Fruit fly (Drosophila melanogaster) whole organism, prepupa: ENCODE results near the gene sac.

Experiments used
- Blimp-1 ChIP-seq: fragments of 200-800 bp; sonication (Bioruptor generic); optimal IDR thresholded peaks from 3 replicates; lab custom pipeline; 2017; ENCODE audit warnings: missing biosample characterization, missing genetic modification characterization, mild to moderate bottlenecking, moderate library complexity, missing genetic modification reagents
- CG10631 ChIP-seq: fragments of 200-800 bp; sonication (Bioruptor generic); optimal IDR thresholded peaks from 2 replicates; lab custom pipeline; 2016; ENCODE audit warnings: missing biosample characterization, missing genetic modification characterization
- CG10669 ChIP-seq: fragments of 200-800 bp; sonication (Bioruptor generic); optimal IDR thresholded peaks from 3 replicates; lab custom pipeline; 2018; ENCODE audit warnings: missing biosample characterization, mild to moderate bottlenecking, missing genetic modification characterization, moderate library complexity
- CG11294 ChIP-seq: fragments of 200-800 bp; sonication (Bioruptor generic); IDR thresholded peaks from 2 replicates; pipeline ENCODE4 v1.3.6; 2022; ENCODE audit warnings: missing biosample characterization, missing genetic modification characterization
- CG11762 ChIP-seq: fragments of 200-800 bp; sonication (Bioruptor generic); optimal IDR thresholded peaks from 3 replicates; lab custom pipeline; 2016; ENCODE audit warnings: missing biosample characterization, missing genetic modification characterization; ENCODE audit not compliant: insufficient read depth
- CG11902 ChIP-seq: fragments of 200-800 bp; sonication (Bioruptor generic); optimal IDR thresholded peaks from 3 replicates; lab custom pipeline; 2016; ENCODE audit warnings: missing biosample characterization, missing genetic modification characterization
- CG15336 ChIP-seq: fragments of 200-800 bp; sonication (Bioruptor generic); IDR thresholded peaks from 2 replicates; pipeline ENCODE4 v1.3.6; 2022; ENCODE audit warnings: missing biosample characterization, missing genetic modification characterization
- CG1621 ChIP-seq: fragments of 200-800 bp; sonication (Bioruptor generic); optimal IDR thresholded peaks from 3 replicates; lab custom pipeline; 2018; ENCODE audit warnings: missing biosample characterization, mild to moderate bottlenecking, missing genetic modification characterization
- CG16779 ChIP-seq: fragments of 200-800 bp; sonication (Bioruptor generic); optimal IDR thresholded peaks from 3 replicates; lab custom pipeline; 2017; ENCODE audit warnings: missing biosample characterization, mild to moderate bottlenecking, missing genetic modification characterization
- CG3032 ChIP-seq: fragments of 200-800 bp; optimal IDR thresholded peaks from 2 replicates; lab custom pipeline; 2019; ENCODE audit warnings: missing biosample characterization, mild to moderate bottlenecking, missing genetic modification characterization, moderate library complexity
- CG31627 ChIP-seq: fragments of 200-800 bp; sonication (Bioruptor generic); optimal IDR thresholded peaks from 3 replicates; lab custom pipeline; 2016; ENCODE audit warnings: missing biosample characterization, missing genetic modification characterization
- CG32006 ChIP-seq: fragments of 200-800 bp; sonication (Bioruptor generic); optimal IDR thresholded peaks from 3 replicates; lab custom pipeline; 2017; ENCODE audit warnings: missing biosample characterization, mild to moderate bottlenecking, missing genetic modification characterization
- CG34406 ChIP-seq: fragments of 200-800 bp; sonication (Bioruptor generic); optimal IDR thresholded peaks from 3 replicates; lab custom pipeline; 2016; ENCODE audit warnings: missing biosample characterization, missing genetic modification characterization
- CG3919 ChIP-seq: fragments of 200-800 bp; sonication (Bioruptor generic); optimal IDR thresholded peaks from 3 replicates; lab custom pipeline; 2016; ENCODE audit warnings: missing biosample characterization, missing genetic modification characterization
- CG4318 ChIP-seq: fragments of 200-800 bp; sonication (Bioruptor generic); optimal IDR thresholded peaks from 3 replicates; lab custom pipeline; 2017; ENCODE audit warnings: missing biosample characterization, mild to moderate bottlenecking, missing genetic modification characterization
- CG6163 ChIP-seq: fragments of 200-800 bp; sonication (Bioruptor generic); IDR thresholded peaks from 3 replicates; pipeline ENCODE4 v1.3.6; 2022; ENCODE audit warnings: missing biosample characterization, missing genetic modification characterization
- CG6276 ChIP-seq: fragments of 200-800 bp; sonication (Bioruptor generic); optimal IDR thresholded peaks from 2 replicates; lab custom pipeline; 2017; ENCODE audit warnings: missing biosample characterization, mild to moderate bottlenecking, missing genetic modification characterization
- CG6808 ChIP-seq: fragments of 200-800 bp; sonication (Bioruptor generic); optimal IDR thresholded peaks from 3 replicates; lab custom pipeline; 2017; ENCODE audit warnings: missing biosample characterization, missing genetic modification characterization, mild to moderate bottlenecking, moderate library complexity, missing genetic modification reagents
- CG6854 ChIP-seq: fragments of 200-800 bp; sonication (Bioruptor generic); optimal IDR thresholded peaks from 2 replicates; lab custom pipeline; 2017; ENCODE audit warnings: missing biosample characterization, mild to moderate bottlenecking, missing genetic modification characterization
- CG8119 ChIP-seq: fragments of 200-800 bp; sonication (Bioruptor generic); IDR thresholded peaks from 3 replicates; pipeline ENCODE4 v1.3.6; 2022; ENCODE audit warnings: missing biosample characterization, missing genetic modification characterization
- CG8319 ChIP-seq: fragments of 200-800 bp; sonication (Bioruptor generic); optimal IDR thresholded peaks from 3 replicates; lab custom pipeline; 2016; ENCODE audit warnings: missing biosample characterization, missing genetic modification characterization
- CG9139 ChIP-seq: fragments of 200-800 bp; sonication (Bioruptor generic); optimal IDR thresholded peaks from 3 replicates; lab custom pipeline; 2017; ENCODE audit warnings: missing biosample characterization, mild to moderate bottlenecking, missing genetic modification characterization
- Eip75B ChIP-seq: fragments of 200-800 bp; sonication (Bioruptor generic); optimal IDR thresholded peaks from 3 replicates; lab custom pipeline; 2016; ENCODE audit warnings: missing biosample characterization, missing genetic modification characterization
- Eip78C ChIP-seq: fragments of 200-800 bp; sonication (Bioruptor generic); peaks from one replicate; lab custom pipeline; 2016; ENCODE audit warnings: missing biosample characterization, missing genetic modification characterization
- Eip93F ChIP-seq: fragments of 200-800 bp; sonication (Bioruptor generic); optimal IDR thresholded peaks from 2 replicates; lab custom pipeline; 2016; ENCODE audit warnings: missing biosample characterization, mild to moderate bottlenecking, missing genetic modification characterization
- Ets21C ChIP-seq: fragments of 200-800 bp; sonication (Bioruptor generic); optimal IDR thresholded peaks from 3 replicates; lab custom pipeline; 2016; ENCODE audit warnings: missing biosample characterization, missing genetic modification characterization
- Ets96B ChIP-seq: fragments of 200-800 bp; optimal IDR thresholded peaks from 2 replicates; lab custom pipeline; 2019; ENCODE audit warnings: missing biosample characterization, mild to moderate bottlenecking, missing genetic modification characterization, moderate library complexity
- Gug ChIP-seq: fragments of 200-800 bp; sonication (Bioruptor generic); IDR thresholded peaks from 2 replicates; pipeline ENCODE4 v1.3.6; 2022; ENCODE audit warnings: missing biosample characterization, missing genetic modification characterization
- Hr39 ChIP-seq: fragments of 200-800 bp; sonication (Bioruptor generic); optimal IDR thresholded peaks from 2 replicates; lab custom pipeline; 2016; ENCODE audit warnings: missing biosample characterization, missing genetic modification characterization
- Lpt ChIP-seq: fragments of 200-800 bp; sonication (Bioruptor generic); optimal IDR thresholded peaks from 3 replicates; lab custom pipeline; 2016; ENCODE audit warnings: missing biosample characterization, missing genetic modification characterization
- Met ChIP-seq: fragments of 200-800 bp; sonication (Bioruptor generic); optimal IDR thresholded peaks from 3 replicates; lab custom pipeline; 2016; ENCODE audit warnings: missing biosample characterization, missing genetic modification characterization
- OdsH ChIP-seq: fragments of 200-800 bp; sonication (Bioruptor generic); optimal IDR thresholded peaks from 3 replicates; lab custom pipeline; 2016; ENCODE audit warnings: missing biosample characterization, missing genetic modification characterization
- Smox ChIP-seq: fragments of 200-800 bp; sonication (Bioruptor generic); optimal IDR thresholded peaks from 3 replicates; lab custom pipeline; 2016; ENCODE audit warnings: missing biosample characterization, missing genetic modification characterization
- Sox102F ChIP-seq: fragments of 200-800 bp; sonication (Bioruptor generic); optimal IDR thresholded peaks from 2 replicates; lab custom pipeline; 2016; ENCODE audit warnings: missing biosample characterization, mild to moderate bottlenecking, missing genetic modification characterization
- Sox14 ChIP-seq: fragments of 200-800 bp; sonication (Bioruptor generic); optimal IDR thresholded peaks from 3 replicates; lab custom pipeline; 2016; ENCODE audit warnings: missing biosample characterization, missing genetic modification characterization
- Sox15 ChIP-seq: fragments of 200-800 bp; sonication (Bioruptor generic); optimal IDR thresholded peaks from 3 replicates; lab custom pipeline; 2016; ENCODE audit warnings: missing biosample characterization, missing genetic modification characterization
- achi ChIP-seq: fragments of 200-800 bp; sonication (Bioruptor generic); optimal IDR thresholded peaks from 3 replicates; lab custom pipeline; 2016; ENCODE audit warnings: missing biosample characterization, missing genetic modification characterization
- acj6 ChIP-seq: fragments of 200-800 bp; sonication (Bioruptor generic); optimal IDR thresholded peaks from 3 replicates; lab custom pipeline; 2016; ENCODE audit warnings: missing biosample characterization, missing genetic modification characterization
- cyc ChIP-seq: fragments of 200-800 bp; sonication (Bioruptor generic); optimal IDR thresholded peaks from 3 replicates; lab custom pipeline; 2016; ENCODE audit warnings: missing biosample characterization, missing genetic modification characterization
- dac ChIP-seq: fragments of 200-800 bp; sonication (Bioruptor generic); optimal IDR thresholded peaks from 2 replicates; lab custom pipeline; 2017; ENCODE audit warnings: missing biosample characterization, mild to moderate bottlenecking, missing genetic modification characterization
- dsx ChIP-seq: fragments of 200-800 bp; optimal IDR thresholded peaks from 3 replicates; lab custom pipeline; 2019; ENCODE audit warnings: missing biosample characterization, mild to moderate bottlenecking, missing genetic modification characterization, moderate library complexity; ENCODE audit not compliant: poor library complexity, severe bottlenecking
- eg ChIP-seq: fragments of 200-800 bp; sonication (Bioruptor generic); IDR thresholded peaks from 3 replicates; pipeline ENCODE4 v1.3.6; 2022; ENCODE audit warnings: missing biosample characterization, missing genetic modification characterization
- fd85E ChIP-seq: fragments of 200-800 bp; sonication (Bioruptor generic); optimal IDR thresholded peaks from 3 replicates; lab custom pipeline; 2016; ENCODE audit warnings: missing biosample characterization, missing genetic modification characterization
- fkh ChIP-seq: fragments of 200-800 bp; sonication (Bioruptor generic); optimal IDR thresholded peaks from 3 replicates; lab custom pipeline; 2017; ENCODE audit warnings: missing biosample characterization, mild to moderate bottlenecking, missing genetic modification characterization, moderate library complexity
- lz ChIP-seq: fragments of 200-800 bp; sonication (Bioruptor generic); optimal IDR thresholded peaks from 3 replicates; lab custom pipeline; 2016; ENCODE audit warnings: missing biosample characterization, missing genetic modification characterization
- net ChIP-seq: fragments of 200-800 bp; sonication (Bioruptor generic); optimal IDR thresholded peaks from 3 replicates; lab custom pipeline; 2016; ENCODE audit warnings: missing biosample characterization, missing genetic modification characterization
- pdm3 ChIP-seq: fragments of 200-800 bp; sonication (Bioruptor generic); optimal IDR thresholded peaks from 3 replicates; lab custom pipeline; 2016; ENCODE audit warnings: missing biosample characterization, missing genetic modification characterization
- salr ChIP-seq, 2 experiments: fragments of 200-800 bp; sonication (Bioruptor generic); optimal IDR thresholded peaks; 3 replicates each; lab custom pipeline; 2016 to 2018; ENCODE audit warnings: missing biosample characterization in 2 of 2, missing genetic modification characterization in 2 of 2, mild to moderate bottlenecking in 1 of 2
- svp ChIP-seq: fragments of 200-800 bp; sonication (Bioruptor generic); peaks from one replicate; lab custom pipeline; 2016; ENCODE audit warnings: missing biosample characterization, missing genetic modification characterization
- topi ChIP-seq: fragments of 200-800 bp; sonication (Bioruptor generic); optimal IDR thresholded peaks from 3 replicates; lab custom pipeline; 2016; ENCODE audit warnings: missing biosample characterization, missing genetic modification characterization
- vri ChIP-seq: fragments of 200-800 bp; sonication (Bioruptor generic); optimal IDR thresholded peaks from 3 replicates; lab custom pipeline; 2016; ENCODE audit warnings: missing biosample characterization, mild to moderate bottlenecking, missing genetic modification characterization

sac gene

dm6 chr3R:4453213-4453956 lies 27.2 kb upstream of the sac start:
- TF ChIP-seq CG8119 (peak; percentile 60; the same call in 1 of the 3 replicates), CG10669 (GFP tag; lab: Kevin White, UChicago) (no peak), salr (GFP tag; optimal IDR thresholded peaks at IDR 0.05; lab: Kevin White, UChicago) (no peak), Gug (no peak), Ets21C (GFP tag; lab: Kevin White, UChicago) (no peak), CG6854 (peak; percentile 84), CG11762 (GFP tag; lab: Kevin White, UChicago) (no peak), pdm3 (GFP tag; lab: Kevin White, UChicago) (no peak), Lpt (GFP tag; lab: Kevin White, UChicago) (peak; percentile 16), CG15336 (peak; percentile 48; the same call in 1 of the 2 replicates), CG6163 (peak; percentile 63; the same call in 2 of the 3 replicates), Sox15 (GFP tag; lab: Kevin White, UChicago) (no peak), Eip93F (GFP tag; lab: Kevin White, UChicago) (no peak), CG3919 (peak; percentile 30), vri (GFP tag; lab: Kevin White, UChicago) (peak; percentile 99), CG11294 (GFP tag; lab: Robert Waterston, UW) (no peak), CG32006 (no peak), svp (GFP tag; lab: Kevin White, UChicago) (peak; percentile 73), dac (GFP tag; lab: Kevin White, UChicago) (no peak), CG8319 (GFP tag; lab: Kevin White, UChicago) (no peak), achi (GFP tag; lab: Kevin White, UChicago) (no peak), Met (peak; percentile 1), Ets96B (tag; lab: Kevin White, UChicago) (no peak), CG6276 (GFP tag; lab: Kevin White, UChicago) (no peak), Sox102F (peak; percentile 41), acj6 (GFP tag; lab: Kevin White, UChicago) (no peak), fd85E (GFP tag; lab: Kevin White, UChicago) (no peak), CG6808 (GFP tag; lab: Kevin White, UChicago) (peak; percentile 24), fkh (peak; percentile 54), CG1621 (tag; lab: Kevin White, UChicago) (peak; percentile 67), eg (GFP tag; lab: Robert Waterston, UW) (peak; percentile 59; the same call in 2 of the 3 replicates), lz (GFP tag; lab: Kevin White, UChicago) (no peak), Eip78C (GFP tag; lab: Kevin White, UChicago) (peak; percentile 66), Smox (GFP tag; lab: Kevin White, UChicago) (no peak), CG3032 (tag; lab: Kevin White, UChicago) (no peak), CG16779 (tag; lab: Kevin White, UChicago) (peak; percentile 71), Blimp-1 (peak; percentile 7), Eip75B (GFP tag; lab: Kevin White, UChicago) (peak; percentile 8), CG31627 (GFP tag; lab: Kevin White, UChicago) (no peak), CG34406 (GFP tag; lab: Kevin White, UChicago) (no peak), dsx (GFP tag; lab: Kevin White, UChicago) (peak; percentile 99), net (GFP tag; lab: Kevin White, UChicago) (peak; percentile 27), Hr39 (GFP tag; lab: Kevin White, UChicago) (no peak), Sox14 (GFP tag; lab: Kevin White, UChicago) (peak; percentile 37), topi (GFP tag; lab: Kevin White, UChicago) (no peak), OdsH (GFP tag; lab: Kevin White, UChicago) (no peak), CG10631 (no peak), CG11902 (GFP tag; lab: Kevin White, UChicago) (no peak), cyc (GFP tag; lab: Kevin White, UChicago) (no peak), CG4318 (GFP tag; lab: Kevin White, UChicago) (no peak), CG9139 (no peak)
